Comparison of ENCODE assay signal across 2 worm cellular contexts in genomic region chrIV:15047940-15048339, ce11.
TF ChIP-seq lines count a peak whose summit lies in the region.
"Not testable (repeated sequence)": the region's sequence is repeated elsewhere in the genome, so short reads cannot be mapped to it uniquely, and the experiment has no call there.

No protein-coding gene starts in this region.

TF ChIP-seq in whole organism, L4 larva, 104 proteins besides CTCF, POLR2A, EP300 and RAD21:
- TF ChIP-seq lin-38 (GFP tag; IDR thresholded peaks at IDR 0.05; lab: Robert Waterston, UW) (peak; percentile 56), snpc-1.2 (GFP tag; IDR thresholded peaks at IDR 0.05; lab: Robert Waterston, UW) (peak; percentile 54)
TF ChIP-seq in whole organism, L4 larva: peak in this region for 2; not testable (repeated sequence) for 102.

TF ChIP-seq in whole organism, young adult, 124 proteins besides CTCF, POLR2A, EP300 and RAD21:
- not testable (repeated sequence) for TF ChIP-seq snpc-4 (GFP tag; optimal IDR thresholded peaks at IDR 0.05; lab: Kevin White, UChicago)
- TF ChIP-seq snpc-4 (tag; optimal IDR thresholded peaks at IDR 0.05; lab: Kevin White, UChicago) = peak in 1 of 4 experiments; percentile 67
- 0 out of 2 replicates have a peak, but pooled peaks have one; percentile 29 for TF ChIP-seq mcd-1 (GFP tag; IDR thresholded peaks at IDR 0.05; lab: Robert Waterston, UW)
